Fruit fly (Drosophila melanogaster) whole organism, prepupa: ENCODE results near the gene OtopLa.

Experiments used
- Blimp-1 ChIP-seq: fragments of 200-800 bp; sonication (Bioruptor generic); optimal IDR thresholded peaks from 3 replicates; lab custom pipeline; 2017; ENCODE audit warnings: missing biosample characterization, missing genetic modification characterization, mild to moderate bottlenecking, moderate library complexity, missing genetic modification reagents
- CG10631 ChIP-seq: fragments of 200-800 bp; sonication (Bioruptor generic); optimal IDR thresholded peaks from 2 replicates; lab custom pipeline; 2016; ENCODE audit warnings: missing biosample characterization, missing genetic modification characterization
- CG10669 ChIP-seq: fragments of 200-800 bp; sonication (Bioruptor generic); optimal IDR thresholded peaks from 3 replicates; lab custom pipeline; 2018; ENCODE audit warnings: missing biosample characterization, mild to moderate bottlenecking, missing genetic modification characterization, moderate library complexity
- CG11762 ChIP-seq: fragments of 200-800 bp; sonication (Bioruptor generic); optimal IDR thresholded peaks from 3 replicates; lab custom pipeline; 2016; ENCODE audit warnings: missing biosample characterization, missing genetic modification characterization; ENCODE audit not compliant: insufficient read depth
- CG11902 ChIP-seq: fragments of 200-800 bp; sonication (Bioruptor generic); optimal IDR thresholded peaks from 3 replicates; lab custom pipeline; 2016; ENCODE audit warnings: missing biosample characterization, missing genetic modification characterization
- CG15336 ChIP-seq: fragments of 200-800 bp; sonication (Bioruptor generic); IDR thresholded peaks from 2 replicates; pipeline ENCODE4 v1.3.6; 2022; ENCODE audit warnings: missing biosample characterization, missing genetic modification characterization
- CG1621 ChIP-seq: fragments of 200-800 bp; sonication (Bioruptor generic); optimal IDR thresholded peaks from 3 replicates; lab custom pipeline; 2018; ENCODE audit warnings: missing biosample characterization, mild to moderate bottlenecking, missing genetic modification characterization
- CG16779 ChIP-seq: fragments of 200-800 bp; sonication (Bioruptor generic); optimal IDR thresholded peaks from 3 replicates; lab custom pipeline; 2017; ENCODE audit warnings: missing biosample characterization, mild to moderate bottlenecking, missing genetic modification characterization
- CG3032 ChIP-seq: fragments of 200-800 bp; optimal IDR thresholded peaks from 2 replicates; lab custom pipeline; 2019; ENCODE audit warnings: missing biosample characterization, mild to moderate bottlenecking, missing genetic modification characterization, moderate library complexity
- CG31627 ChIP-seq: fragments of 200-800 bp; sonication (Bioruptor generic); optimal IDR thresholded peaks from 3 replicates; lab custom pipeline; 2016; ENCODE audit warnings: missing biosample characterization, missing genetic modification characterization
- CG32006 ChIP-seq: fragments of 200-800 bp; sonication (Bioruptor generic); optimal IDR thresholded peaks from 3 replicates; lab custom pipeline; 2017; ENCODE audit warnings: missing biosample characterization, mild to moderate bottlenecking, missing genetic modification characterization
- CG34406 ChIP-seq: fragments of 200-800 bp; sonication (Bioruptor generic); optimal IDR thresholded peaks from 3 replicates; lab custom pipeline; 2016; ENCODE audit warnings: missing biosample characterization, missing genetic modification characterization
- CG4318 ChIP-seq: fragments of 200-800 bp; sonication (Bioruptor generic); optimal IDR thresholded peaks from 3 replicates; lab custom pipeline; 2017; ENCODE audit warnings: missing biosample characterization, mild to moderate bottlenecking, missing genetic modification characterization
- CG6276 ChIP-seq: fragments of 200-800 bp; sonication (Bioruptor generic); optimal IDR thresholded peaks from 2 replicates; lab custom pipeline; 2017; ENCODE audit warnings: missing biosample characterization, mild to moderate bottlenecking, missing genetic modification characterization
- CG6792 ChIP-seq: fragments of 200-800 bp; sonication (Bioruptor generic); optimal IDR thresholded peaks from 3 replicates; lab custom pipeline; 2016; ENCODE audit warnings: missing biosample characterization, missing genetic modification characterization
- CG7368 ChIP-seq: fragments of 200-800 bp; sonication (Bioruptor generic); optimal IDR thresholded peaks from 3 replicates; lab custom pipeline; 2016; ENCODE audit warnings: missing biosample characterization, missing genetic modification characterization
- CG8319 ChIP-seq: fragments of 200-800 bp; sonication (Bioruptor generic); optimal IDR thresholded peaks from 3 replicates; lab custom pipeline; 2016; ENCODE audit warnings: missing biosample characterization, missing genetic modification characterization
- CG8632 ChIP-seq: fragments of 200-800 bp; sonication (Bioruptor generic); optimal IDR thresholded peaks from 3 replicates; lab custom pipeline; 2016; ENCODE audit warnings: missing biosample characterization, missing genetic modification characterization
- CG9139 ChIP-seq: fragments of 200-800 bp; sonication (Bioruptor generic); optimal IDR thresholded peaks from 3 replicates; lab custom pipeline; 2017; ENCODE audit warnings: missing biosample characterization, mild to moderate bottlenecking, missing genetic modification characterization
- Eip75B ChIP-seq: fragments of 200-800 bp; sonication (Bioruptor generic); optimal IDR thresholded peaks from 3 replicates; lab custom pipeline; 2016; ENCODE audit warnings: missing biosample characterization, missing genetic modification characterization
- Eip93F ChIP-seq: fragments of 200-800 bp; sonication (Bioruptor generic); optimal IDR thresholded peaks from 2 replicates; lab custom pipeline; 2016; ENCODE audit warnings: missing biosample characterization, mild to moderate bottlenecking, missing genetic modification characterization
- Ets21C ChIP-seq: fragments of 200-800 bp; sonication (Bioruptor generic); optimal IDR thresholded peaks from 3 replicates; lab custom pipeline; 2016; ENCODE audit warnings: missing biosample characterization, missing genetic modification characterization
- Hr39 ChIP-seq: fragments of 200-800 bp; sonication (Bioruptor generic); optimal IDR thresholded peaks from 2 replicates; lab custom pipeline; 2016; ENCODE audit warnings: missing biosample characterization, missing genetic modification characterization
- Hr4 ChIP-seq: fragments of 200-800 bp; sonication (Bioruptor generic); optimal IDR thresholded peaks from 3 replicates; lab custom pipeline; 2016; ENCODE audit warnings: missing biosample characterization, missing genetic modification characterization
- Met ChIP-seq: fragments of 200-800 bp; sonication (Bioruptor generic); optimal IDR thresholded peaks from 3 replicates; lab custom pipeline; 2016; ENCODE audit warnings: missing biosample characterization, missing genetic modification characterization
- OdsH ChIP-seq: fragments of 200-800 bp; sonication (Bioruptor generic); optimal IDR thresholded peaks from 3 replicates; lab custom pipeline; 2016; ENCODE audit warnings: missing biosample characterization, missing genetic modification characterization
- Sox14 ChIP-seq: fragments of 200-800 bp; sonication (Bioruptor generic); optimal IDR thresholded peaks from 3 replicates; lab custom pipeline; 2016; ENCODE audit warnings: missing biosample characterization, missing genetic modification characterization
- Sox15 ChIP-seq: fragments of 200-800 bp; sonication (Bioruptor generic); optimal IDR thresholded peaks from 3 replicates; lab custom pipeline; 2016; ENCODE audit warnings: missing biosample characterization, missing genetic modification characterization
- acj6 ChIP-seq: fragments of 200-800 bp; sonication (Bioruptor generic); optimal IDR thresholded peaks from 3 replicates; lab custom pipeline; 2016; ENCODE audit warnings: missing biosample characterization, missing genetic modification characterization
- cyc ChIP-seq: fragments of 200-800 bp; sonication (Bioruptor generic); optimal IDR thresholded peaks from 3 replicates; lab custom pipeline; 2016; ENCODE audit warnings: missing biosample characterization, missing genetic modification characterization
- dac ChIP-seq: fragments of 200-800 bp; sonication (Bioruptor generic); optimal IDR thresholded peaks from 2 replicates; lab custom pipeline; 2017; ENCODE audit warnings: missing biosample characterization, mild to moderate bottlenecking, missing genetic modification characterization
- dsx ChIP-seq: fragments of 200-800 bp; optimal IDR thresholded peaks from 3 replicates; lab custom pipeline; 2019; ENCODE audit warnings: missing biosample characterization, mild to moderate bottlenecking, missing genetic modification characterization, moderate library complexity; ENCODE audit not compliant: poor library complexity, severe bottlenecking
- eg ChIP-seq: fragments of 200-800 bp; sonication (Bioruptor generic); IDR thresholded peaks from 3 replicates; pipeline ENCODE4 v1.3.6; 2022; ENCODE audit warnings: missing biosample characterization, missing genetic modification characterization
- esn ChIP-seq: fragments of 200-800 bp; sonication (Bioruptor generic); optimal IDR thresholded peaks from 2 replicates; lab custom pipeline; 2016; ENCODE audit warnings: missing biosample characterization, mild to moderate bottlenecking, missing genetic modification characterization, moderate library complexity
- fd59A ChIP-seq: fragments of 200-800 bp; sonication (Bioruptor generic); optimal IDR thresholded peaks from 2 replicates; lab custom pipeline; 2017; ENCODE audit warnings: missing biosample characterization, mild to moderate bottlenecking, missing genetic modification characterization, missing genetic modification reagents
- fd85E ChIP-seq: fragments of 200-800 bp; sonication (Bioruptor generic); optimal IDR thresholded peaks from 3 replicates; lab custom pipeline; 2016; ENCODE audit warnings: missing biosample characterization, missing genetic modification characterization
- fkh ChIP-seq: fragments of 200-800 bp; sonication (Bioruptor generic); optimal IDR thresholded peaks from 3 replicates; lab custom pipeline; 2017; ENCODE audit warnings: missing biosample characterization, mild to moderate bottlenecking, missing genetic modification characterization, moderate library complexity
- lz ChIP-seq: fragments of 200-800 bp; sonication (Bioruptor generic); optimal IDR thresholded peaks from 3 replicates; lab custom pipeline; 2016; ENCODE audit warnings: missing biosample characterization, missing genetic modification characterization
- net ChIP-seq: fragments of 200-800 bp; sonication (Bioruptor generic); optimal IDR thresholded peaks from 3 replicates; lab custom pipeline; 2016; ENCODE audit warnings: missing biosample characterization, missing genetic modification characterization
- spab ChIP-seq: fragments of 200-800 bp; sonication (Bioruptor generic); optimal IDR thresholded peaks from 2 replicates; lab custom pipeline; 2017; ENCODE audit warnings: missing biosample characterization, mild to moderate bottlenecking, missing genetic modification characterization, missing genetic modification reagents
- svp ChIP-seq: fragments of 200-800 bp; sonication (Bioruptor generic); peaks from one replicate; lab custom pipeline; 2016; ENCODE audit warnings: missing biosample characterization, missing genetic modification characterization
- topi ChIP-seq: fragments of 200-800 bp; sonication (Bioruptor generic); optimal IDR thresholded peaks from 3 replicates; lab custom pipeline; 2016; ENCODE audit warnings: missing biosample characterization, missing genetic modification characterization
- vri ChIP-seq: fragments of 200-800 bp; sonication (Bioruptor generic); optimal IDR thresholded peaks from 3 replicates; lab custom pipeline; 2016; ENCODE audit warnings: missing biosample characterization, mild to moderate bottlenecking, missing genetic modification characterization

Gene OtopLa

DNA sequence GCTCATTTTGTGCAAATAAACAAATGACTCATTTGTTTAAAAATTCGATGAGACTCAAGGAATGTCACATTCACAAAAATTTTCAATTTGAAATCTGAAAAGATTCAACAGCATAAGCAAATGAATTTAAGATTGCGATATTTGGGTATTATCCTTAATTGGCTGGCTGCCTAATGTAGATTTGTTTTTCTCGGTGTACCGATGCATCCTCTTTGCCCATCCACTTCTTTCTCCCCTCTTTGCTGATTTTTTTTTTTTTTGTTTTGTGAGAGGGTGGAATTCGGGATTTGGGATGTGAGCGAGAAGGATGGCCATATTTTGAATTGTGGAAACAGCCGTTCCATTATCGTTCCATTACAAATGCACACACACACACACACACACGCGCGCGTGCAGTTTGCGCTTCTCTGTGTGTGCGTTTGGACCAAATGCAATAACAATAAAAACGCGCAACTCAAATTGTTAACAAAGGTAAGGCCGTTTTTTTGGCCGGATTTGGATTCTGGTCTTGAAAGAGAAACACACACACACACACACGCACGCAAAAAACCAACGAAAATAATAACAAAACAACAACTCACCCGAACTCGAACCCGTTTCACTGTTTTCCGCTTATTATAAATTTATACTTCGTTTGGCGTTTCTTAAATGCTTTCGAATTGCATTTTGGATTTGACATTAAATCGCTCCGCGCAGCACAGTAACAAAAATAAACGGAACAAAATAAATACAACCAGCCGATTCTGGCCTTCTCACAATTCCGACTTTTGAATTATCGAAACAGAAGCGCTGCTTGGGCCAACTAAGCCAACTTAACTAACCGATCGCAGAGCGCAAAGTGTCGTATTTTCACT lies 31.0 kb upstream of the OtopLa start (continued):
- TF ChIP-seq cyc (peak; percentile 84), CG6792 (GFP tag; lab: Kevin White, UChicago) (peak; percentile 72), CG10631 (no peak), Met (GFP tag; lab: Kevin White, UChicago) (peak; percentile 87), CG1621 (tag; lab: Kevin White, UChicago) (peak; percentile 57), spab (peak; percentile 58), CG11762 (GFP tag; lab: Kevin White, UChicago) (peak; percentile 53), net (GFP tag; lab: Kevin White, UChicago) (peak; percentile 72), eg (GFP tag; lab: Robert Waterston, UW) (peak; percentile 34; the same call in 1 of the 3 replicates), CG9139 (GFP tag; lab: Kevin White, UChicago) (peak; percentile 44), CG6276 (GFP tag; lab: Kevin White, UChicago) (peak; percentile 4), CG7368 (GFP tag; lab: Kevin White, UChicago) (no peak), Hr39 (GFP tag; lab: Kevin White, UChicago) (peak; percentile 86), CG31627 (peak; percentile 84), Blimp-1 (peak; percentile 23)

DNA sequence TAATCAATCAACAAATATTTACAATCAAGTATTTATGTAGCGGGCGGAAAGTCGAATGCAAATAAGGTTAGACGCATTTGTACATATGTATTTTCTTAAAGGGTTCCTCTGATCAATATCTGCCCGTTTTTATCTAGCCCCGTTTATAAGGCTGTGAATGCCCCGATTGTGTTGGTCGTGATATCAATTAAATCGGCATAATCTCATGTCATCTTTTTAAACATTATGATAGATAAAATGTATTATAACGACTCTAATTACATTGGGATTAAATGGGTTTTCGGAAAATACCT lies 29.8 kb upstream of the OtopLa start:
- peak; percentile 68 for TF ChIP-seq fkh (GFP tag; lab: Kevin White, UChicago)
- no peak for TF ChIP-seq Sox14
- no peak for TF ChIP-seq Met (GFP tag; lab: Kevin White, UChicago)
- no peak for TF ChIP-seq acj6 (GFP tag; lab: Kevin White, UChicago)
- no peak for TF ChIP-seq CG7368 (GFP tag; lab: Kevin White, UChicago)
- no peak for TF ChIP-seq fd59A (GFP tag; lab: Kevin White, UChicago)
- no peak for TF ChIP-seq Hr4 (GFP tag; lab: Kevin White, UChicago)
- no peak for TF ChIP-seq OdsH (GFP tag; lab: Kevin White, UChicago)
- TF ChIP-seq vri (GFP tag; lab: Kevin White, UChicago), result no peak

DNA sequence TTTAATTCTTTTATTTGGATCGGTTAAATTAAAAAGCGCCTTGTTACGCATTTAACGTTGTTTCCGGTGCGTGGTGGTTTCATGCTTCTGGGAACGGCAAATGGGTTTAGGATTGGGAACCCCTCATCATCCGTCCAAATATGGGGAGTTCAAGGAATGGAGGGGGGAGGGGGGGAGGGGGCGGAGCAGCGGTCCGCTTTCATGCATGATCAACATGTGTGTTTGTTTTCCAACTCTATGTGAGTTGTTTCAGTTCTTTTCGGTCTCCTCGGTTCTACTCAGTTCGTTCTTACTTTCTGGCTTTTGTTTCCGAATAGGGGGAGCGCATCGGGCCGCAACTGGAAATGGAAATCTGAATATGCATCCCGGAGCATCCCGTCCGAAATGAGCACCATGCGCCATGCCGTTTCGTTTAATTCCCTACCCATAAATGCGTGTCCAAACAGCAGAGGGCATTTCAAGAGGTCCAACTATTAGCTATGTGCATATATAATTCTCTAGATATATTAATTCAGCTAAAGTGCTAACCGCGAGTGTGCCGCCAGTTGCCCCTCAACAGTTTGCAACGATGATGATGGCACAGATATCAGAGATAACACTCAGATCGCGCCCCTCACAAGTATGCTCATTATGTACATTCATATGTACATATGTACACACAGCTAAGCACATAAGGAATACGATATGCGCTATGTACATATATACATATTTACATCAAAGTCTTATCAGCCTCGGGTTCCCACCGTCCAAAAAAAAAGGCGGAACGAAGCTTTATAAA lies 29.3 kb upstream of the OtopLa start:
- TF ChIP-seq topi (GFP tag; lab: Kevin White, UChicago) (peak; percentile 17), OdsH (GFP tag; lab: Kevin White, UChicago) (peak; percentile 12), dac (GFP tag; lab: Kevin White, UChicago) (no peak), lz (GFP tag; lab: Kevin White, UChicago) (peak; percentile 13), CG4318 (GFP tag; lab: Kevin White, UChicago) (no peak), fd85E (no peak), fd59A (GFP tag; lab: Kevin White, UChicago) (no peak), Blimp-1 (peak; percentile 19), CG11762 (GFP tag; lab: Kevin White, UChicago) (no peak), CG32006 (no peak), CG15336 (GFP tag; lab: Robert Waterston, UW) (0 out of 2 replicates have a peak, but pooled peaks have one; percentile 12), CG11902 (no peak), Met (GFP tag; lab: Kevin White, UChicago) (peak; percentile 52), CG10631 (no peak), CG34406 (no peak), CG16779 (tag; lab: Kevin White, UChicago) (no peak), CG10669 (GFP tag; lab: Kevin White, UChicago) (peak; percentile 34), esn (GFP tag; lab: Kevin White, UChicago) (peak; percentile 45), CG3032 (tag; lab: Kevin White, UChicago) (peak; percentile 17), Sox14 (peak; percentile 8), CG8319 (GFP tag; lab: Kevin White, UChicago) (no peak), CG31627 (no peak), CG8632 (GFP tag; lab: Kevin White, UChicago) (peak; percentile 28), Sox15 (GFP tag; lab: Kevin White, UChicago) (no peak), fkh (GFP tag; lab: Kevin White, UChicago) (peak; percentile 98), cyc (peak; percentile 14), Hr39 (GFP tag; lab: Kevin White, UChicago) (no peak), dsx (GFP tag; lab: Kevin White, UChicago) (peak; percentile 15), Ets21C (GFP tag; lab: Kevin White, UChicago) (no peak), Hr4 (GFP tag; lab: Kevin White, UChicago) (no peak), svp (peak; percentile 46), Eip93F (GFP tag; lab: Kevin White, UChicago) (no peak), Eip75B (GFP tag; lab: Kevin White, UChicago) (peak; percentile 11)
